Fruit fly (Drosophila melanogaster) whole organism, prepupa: ENCODE measurements around the gene CG5902.
A peak's percentile ranks its signal among the peaks of the same experiment; 100 is the strongest.

Source experiments
- CG10631 ChIP-seq: fragments of 200-800 bp; sonication (Bioruptor generic); optimal IDR thresholded peaks from 2 replicates; lab custom pipeline; 2016; ENCODE audit warnings: missing biosample characterization, missing genetic modification characterization
- CG10669 ChIP-seq: fragments of 200-800 bp; sonication (Bioruptor generic); optimal IDR thresholded peaks from 3 replicates; lab custom pipeline; 2018; ENCODE audit warnings: missing biosample characterization, mild to moderate bottlenecking, missing genetic modification characterization, moderate library complexity
- CG11294 ChIP-seq: fragments of 200-800 bp; sonication (Bioruptor generic); IDR thresholded peaks from 2 replicates; pipeline ENCODE4 v1.3.6; 2022; ENCODE audit warnings: missing biosample characterization, missing genetic modification characterization
- CG16779 ChIP-seq: fragments of 200-800 bp; sonication (Bioruptor generic); optimal IDR thresholded peaks from 3 replicates; lab custom pipeline; 2017; ENCODE audit warnings: missing biosample characterization, mild to moderate bottlenecking, missing genetic modification characterization
- CG31627 ChIP-seq: fragments of 200-800 bp; sonication (Bioruptor generic); optimal IDR thresholded peaks from 3 replicates; lab custom pipeline; 2016; ENCODE audit warnings: missing biosample characterization, missing genetic modification characterization
- CG32006 ChIP-seq: fragments of 200-800 bp; sonication (Bioruptor generic); optimal IDR thresholded peaks from 3 replicates; lab custom pipeline; 2017; ENCODE audit warnings: missing biosample characterization, mild to moderate bottlenecking, missing genetic modification characterization
- CG34406 ChIP-seq: fragments of 200-800 bp; sonication (Bioruptor generic); optimal IDR thresholded peaks from 3 replicates; lab custom pipeline; 2016; ENCODE audit warnings: missing biosample characterization, missing genetic modification characterization
- CG3919 ChIP-seq: fragments of 200-800 bp; sonication (Bioruptor generic); optimal IDR thresholded peaks from 3 replicates; lab custom pipeline; 2016; ENCODE audit warnings: missing biosample characterization, missing genetic modification characterization
- CG4318 ChIP-seq: fragments of 200-800 bp; sonication (Bioruptor generic); optimal IDR thresholded peaks from 3 replicates; lab custom pipeline; 2017; ENCODE audit warnings: missing biosample characterization, mild to moderate bottlenecking, missing genetic modification characterization
- CG6163 ChIP-seq: fragments of 200-800 bp; sonication (Bioruptor generic); IDR thresholded peaks from 3 replicates; pipeline ENCODE4 v1.3.6; 2022; ENCODE audit warnings: missing biosample characterization, missing genetic modification characterization
- CG6276 ChIP-seq: fragments of 200-800 bp; sonication (Bioruptor generic); optimal IDR thresholded peaks from 2 replicates; lab custom pipeline; 2017; ENCODE audit warnings: missing biosample characterization, mild to moderate bottlenecking, missing genetic modification characterization
- CG6792 ChIP-seq: fragments of 200-800 bp; sonication (Bioruptor generic); optimal IDR thresholded peaks from 3 replicates; lab custom pipeline; 2016; ENCODE audit warnings: missing biosample characterization, missing genetic modification characterization
- CG6808 ChIP-seq: fragments of 200-800 bp; sonication (Bioruptor generic); optimal IDR thresholded peaks from 3 replicates; lab custom pipeline; 2017; ENCODE audit warnings: missing biosample characterization, missing genetic modification characterization, mild to moderate bottlenecking, moderate library complexity, missing genetic modification reagents
- CG6854 ChIP-seq: fragments of 200-800 bp; sonication (Bioruptor generic); optimal IDR thresholded peaks from 2 replicates; lab custom pipeline; 2017; ENCODE audit warnings: missing biosample characterization, mild to moderate bottlenecking, missing genetic modification characterization
- CG7368 ChIP-seq: fragments of 200-800 bp; sonication (Bioruptor generic); optimal IDR thresholded peaks from 3 replicates; lab custom pipeline; 2016; ENCODE audit warnings: missing biosample characterization, missing genetic modification characterization
- CG8119 ChIP-seq: fragments of 200-800 bp; sonication (Bioruptor generic); IDR thresholded peaks from 3 replicates; pipeline ENCODE4 v1.3.6; 2022; ENCODE audit warnings: missing biosample characterization, missing genetic modification characterization
- CG8319 ChIP-seq: fragments of 200-800 bp; sonication (Bioruptor generic); optimal IDR thresholded peaks from 3 replicates; lab custom pipeline; 2016; ENCODE audit warnings: missing biosample characterization, missing genetic modification characterization
- CG8632 ChIP-seq: fragments of 200-800 bp; sonication (Bioruptor generic); optimal IDR thresholded peaks from 3 replicates; lab custom pipeline; 2016; ENCODE audit warnings: missing biosample characterization, missing genetic modification characterization
- CG9139 ChIP-seq: fragments of 200-800 bp; sonication (Bioruptor generic); optimal IDR thresholded peaks from 3 replicates; lab custom pipeline; 2017; ENCODE audit warnings: missing biosample characterization, mild to moderate bottlenecking, missing genetic modification characterization
- Eip75B ChIP-seq: fragments of 200-800 bp; sonication (Bioruptor generic); optimal IDR thresholded peaks from 3 replicates; lab custom pipeline; 2016; ENCODE audit warnings: missing biosample characterization, missing genetic modification characterization
- Eip78C ChIP-seq: fragments of 200-800 bp; sonication (Bioruptor generic); peaks from one replicate; lab custom pipeline; 2016; ENCODE audit warnings: missing biosample characterization, missing genetic modification characterization
- Eip93F ChIP-seq: fragments of 200-800 bp; sonication (Bioruptor generic); optimal IDR thresholded peaks from 2 replicates; lab custom pipeline; 2016; ENCODE audit warnings: missing biosample characterization, mild to moderate bottlenecking, missing genetic modification characterization
- Ets21C ChIP-seq: fragments of 200-800 bp; sonication (Bioruptor generic); optimal IDR thresholded peaks from 3 replicates; lab custom pipeline; 2016; ENCODE audit warnings: missing biosample characterization, missing genetic modification characterization
- Ets96B ChIP-seq: fragments of 200-800 bp; optimal IDR thresholded peaks from 2 replicates; lab custom pipeline; 2019; ENCODE audit warnings: missing biosample characterization, mild to moderate bottlenecking, missing genetic modification characterization, moderate library complexity
- Gug ChIP-seq: fragments of 200-800 bp; sonication (Bioruptor generic); IDR thresholded peaks from 2 replicates; pipeline ENCODE4 v1.3.6; 2022; ENCODE audit warnings: missing biosample characterization, missing genetic modification characterization
- Hr38 ChIP-seq: sonication (Bioruptor generic); optimal IDR thresholded peaks from 2 replicates; lab custom pipeline; 2016; ENCODE audit warnings: missing biosample characterization, missing genetic modification characterization
- Hr39 ChIP-seq: fragments of 200-800 bp; sonication (Bioruptor generic); optimal IDR thresholded peaks from 2 replicates; lab custom pipeline; 2016; ENCODE audit warnings: missing biosample characterization, missing genetic modification characterization
- Hr4 ChIP-seq: fragments of 200-800 bp; sonication (Bioruptor generic); optimal IDR thresholded peaks from 3 replicates; lab custom pipeline; 2016; ENCODE audit warnings: missing biosample characterization, missing genetic modification characterization
- Lpt ChIP-seq: fragments of 200-800 bp; sonication (Bioruptor generic); optimal IDR thresholded peaks from 3 replicates; lab custom pipeline; 2016; ENCODE audit warnings: missing biosample characterization, missing genetic modification characterization
- OdsH ChIP-seq: fragments of 200-800 bp; sonication (Bioruptor generic); optimal IDR thresholded peaks from 3 replicates; lab custom pipeline; 2016; ENCODE audit warnings: missing biosample characterization, missing genetic modification characterization
- Smox ChIP-seq: fragments of 200-800 bp; sonication (Bioruptor generic); optimal IDR thresholded peaks from 3 replicates; lab custom pipeline; 2016; ENCODE audit warnings: missing biosample characterization, missing genetic modification characterization
- achi ChIP-seq: fragments of 200-800 bp; sonication (Bioruptor generic); optimal IDR thresholded peaks from 3 replicates; lab custom pipeline; 2016; ENCODE audit warnings: missing biosample characterization, missing genetic modification characterization
- cyc ChIP-seq: fragments of 200-800 bp; sonication (Bioruptor generic); optimal IDR thresholded peaks from 3 replicates; lab custom pipeline; 2016; ENCODE audit warnings: missing biosample characterization, missing genetic modification characterization
- dac ChIP-seq: fragments of 200-800 bp; sonication (Bioruptor generic); optimal IDR thresholded peaks from 2 replicates; lab custom pipeline; 2017; ENCODE audit warnings: missing biosample characterization, mild to moderate bottlenecking, missing genetic modification characterization
- eg ChIP-seq: fragments of 200-800 bp; sonication (Bioruptor generic); IDR thresholded peaks from 3 replicates; pipeline ENCODE4 v1.3.6; 2022; ENCODE audit warnings: missing biosample characterization, missing genetic modification characterization
- esn ChIP-seq: fragments of 200-800 bp; sonication (Bioruptor generic); optimal IDR thresholded peaks from 2 replicates; lab custom pipeline; 2016; ENCODE audit warnings: missing biosample characterization, mild to moderate bottlenecking, missing genetic modification characterization, moderate library complexity
- fd59A ChIP-seq: fragments of 200-800 bp; sonication (Bioruptor generic); optimal IDR thresholded peaks from 2 replicates; lab custom pipeline; 2017; ENCODE audit warnings: missing biosample characterization, mild to moderate bottlenecking, missing genetic modification characterization, missing genetic modification reagents
- fd85E ChIP-seq: fragments of 200-800 bp; sonication (Bioruptor generic); optimal IDR thresholded peaks from 3 replicates; lab custom pipeline; 2016; ENCODE audit warnings: missing biosample characterization, missing genetic modification characterization
- fkh ChIP-seq: fragments of 200-800 bp; sonication (Bioruptor generic); optimal IDR thresholded peaks from 3 replicates; lab custom pipeline; 2017; ENCODE audit warnings: missing biosample characterization, mild to moderate bottlenecking, missing genetic modification characterization, moderate library complexity
- lz ChIP-seq: fragments of 200-800 bp; sonication (Bioruptor generic); optimal IDR thresholded peaks from 3 replicates; lab custom pipeline; 2016; ENCODE audit warnings: missing biosample characterization, missing genetic modification characterization
- salr ChIP-seq, 2 experiments: fragments of 200-800 bp; sonication (Bioruptor generic); optimal IDR thresholded peaks; 3 replicates each; lab custom pipeline; 2016 to 2018; ENCODE audit warnings: missing biosample characterization in 2 of 2, missing genetic modification characterization in 2 of 2, mild to moderate bottlenecking in 1 of 2
- spab ChIP-seq: fragments of 200-800 bp; sonication (Bioruptor generic); optimal IDR thresholded peaks from 2 replicates; lab custom pipeline; 2017; ENCODE audit warnings: missing biosample characterization, mild to moderate bottlenecking, missing genetic modification characterization, missing genetic modification reagents
- svp ChIP-seq: fragments of 200-800 bp; sonication (Bioruptor generic); peaks from one replicate; lab custom pipeline; 2016; ENCODE audit warnings: missing biosample characterization, missing genetic modification characterization
- topi ChIP-seq: fragments of 200-800 bp; sonication (Bioruptor generic); optimal IDR thresholded peaks from 3 replicates; lab custom pipeline; 2016; ENCODE audit warnings: missing biosample characterization, missing genetic modification characterization

The CG5902 gene

dm6 chr3R:23981645-23982044 lies 4.8 kb upstream of the CG5902 start:
- TF ChIP-seq topi (GFP tag; lab: Kevin White, UChicago) (no peak), CG10669 (no peak), Ets96B (tag; lab: Kevin White, UChicago) (no peak), esn (no peak), Ets21C (GFP tag; lab: Kevin White, UChicago) (no peak), achi (GFP tag; lab: Kevin White, UChicago) (no peak), fd59A (GFP tag; lab: Kevin White, UChicago) (no peak)

dm6 chr3R:23991364-23991763 lies 4.9 kb downstream of the CG5902 start:
- TF ChIP-seq CG31627: no peak
- no peak for TF ChIP-seq topi (GFP tag; lab: Kevin White, UChicago)
- TF ChIP-seq Gug (GFP tag; lab: Robert Waterston, UW): no peak
- no peak for TF ChIP-seq achi (GFP tag; lab: Kevin White, UChicago)
- no peak for TF ChIP-seq CG4318 (GFP tag; lab: Kevin White, UChicago)
- TF ChIP-seq Hr4 (GFP tag; lab: Kevin White, UChicago): no peak
- TF ChIP-seq Eip75B (GFP tag; lab: Kevin White, UChicago): no peak
- TF ChIP-seq CG6792 (GFP tag; lab: Kevin White, UChicago): no peak
- TF ChIP-seq CG8319: no peak
- TF ChIP-seq CG32006 (GFP tag; lab: Kevin White, UChicago): no peak
- TF ChIP-seq Ets21C (GFP tag; lab: Kevin White, UChicago): no peak
- no peak for TF ChIP-seq CG10669
- no peak for TF ChIP-seq CG16779
- TF ChIP-seq CG7368 (GFP tag; lab: Kevin White, UChicago): no peak
- no peak for TF ChIP-seq Hr39 (GFP tag; lab: Kevin White, UChicago)
- TF ChIP-seq CG34406 (GFP tag; lab: Kevin White, UChicago): no peak
- TF ChIP-seq fd85E (GFP tag; lab: Kevin White, UChicago): no peak
- no peak for TF ChIP-seq Eip78C (GFP tag; lab: Kevin White, UChicago)
- TF ChIP-seq CG8119 (GFP tag; lab: Robert Waterston, UW): no peak
- TF ChIP-seq CG3919: no peak

dm6 chr3R:23992823-23993797 lies 6.7 kb downstream of the CG5902 start, which contains the start of the genes Epp and Rab7:
Epp (minus strand) TSS chr3R:23992916.
Rab7 (plus strand) TSS chr3R:23993008.
- TF ChIP-seq CG10631 (GFP tag; lab: Kevin White, UChicago) (no peak), CG10669 (no peak), Hr39 (GFP tag; lab: Kevin White, UChicago) (peak; percentile 49), CG3919 (peak; percentile 48), OdsH (GFP tag; lab: Kevin White, UChicago) (peak; percentile 51), cyc (GFP tag; lab: Kevin White, UChicago) (peak; percentile 40), CG8632 (GFP tag; lab: Kevin White, UChicago) (peak; percentile 1), CG8319 (no peak), fd85E (GFP tag; lab: Kevin White, UChicago) (no peak), CG16779 (no peak), Hr38 (GFP tag; lab: Kevin White, UChicago) (no peak), lz (GFP tag; lab: Kevin White, UChicago) (peak; percentile 61), CG6808 (GFP tag; lab: Kevin White, UChicago) (peak; percentile 54), topi (GFP tag; lab: Kevin White, UChicago) (peak; percentile 60), CG6276 (GFP tag; lab: Kevin White, UChicago) (no peak), spab (GFP tag; lab: Kevin White, UChicago) (peak; percentile 25), eg (GFP tag; lab: Robert Waterston, UW) (no peak), CG6792 (GFP tag; lab: Kevin White, UChicago) (no peak), CG6163 (0 out of 3 replicates have a peak, but pooled peaks have one; percentile 35), dac (GFP tag; lab: Kevin White, UChicago) (no peak), Ets96B (tag; lab: Kevin White, UChicago) (peak; percentile 16), CG6854 (GFP tag; lab: Kevin White, UChicago) (no peak), salr (GFP tag; optimal IDR thresholded peaks at IDR 0.05; lab: Kevin White, UChicago) (peak in 1 of 2 experiments; percentile 32), CG11294 (GFP tag; lab: Robert Waterston, UW) (no peak), CG32006 (GFP tag; lab: Kevin White, UChicago) (no peak), Eip93F (GFP tag; lab: Kevin White, UChicago) (no peak), Hr4 (GFP tag; lab: Kevin White, UChicago) (no peak), Smox (GFP tag; lab: Kevin White, UChicago) (no peak), CG31627 (peak; percentile 54), Lpt (no peak), CG9139 (peak; percentile 59), Eip78C (GFP tag; lab: Kevin White, UChicago) (peak; percentile 74), svp (GFP tag; lab: Kevin White, UChicago) (peak; percentile 83), fkh (peak; percentile 45)
